Worm (Caenorhabditis elegans) whole organism, late embryonic: ENCODE data around the gene cyp-13A4.
A peak's percentile ranks its signal among the peaks of the same experiment; 100 is the strongest.

Experiments
- K02D7.2 ChIP-seq: sonication (generic microtip); optimal IDR thresholded peaks from 2 replicates; lab custom pipeline; 2017; ENCODE audit warnings: mild to moderate bottlenecking, missing genetic modification characterization, missing compliant biosample characterization
- T23F11.4 ChIP-seq: fragments of 200-800 bp; sonication (Bioruptor generic); optimal IDR thresholded peaks from 2 replicates; lab custom pipeline; 2018; ENCODE audit warnings: mild to moderate bottlenecking, missing genetic modification characterization, missing compliant biosample characterization
- ama-1 ChIP-seq: fragments of 150-350 bp; optimal IDR thresholded peaks from 2 replicates; lab custom pipeline; 2014
- ceh-14 ChIP-seq: sonication (generic microtip); optimal IDR thresholded peaks from 2 replicates; lab custom pipeline; 2016; ENCODE audit warnings: missing genotype, missing genetic modification characterization, missing compliant biosample characterization
- ceh-2 ChIP-seq: sonication (generic microtip); optimal IDR thresholded peaks from 2 replicates; lab custom pipeline; 2016; ENCODE audit warnings: missing genotype, missing genetic modification characterization, missing compliant biosample characterization
- ceh-22 ChIP-seq: sonication (generic microtip); optimal IDR thresholded peaks from 2 replicates; lab custom pipeline; 2017; ENCODE audit warnings: missing biosample characterization, missing genetic modification characterization
- ceh-24 ChIP-seq: sonication (generic microtip); optimal IDR thresholded peaks from 2 replicates; lab custom pipeline; 2016; ENCODE audit warnings: mild to moderate bottlenecking, missing genetic modification characterization, missing compliant biosample characterization
- ceh-30 ChIP-seq: fragments of 150-350 bp; optimal IDR thresholded peaks from 2 replicates; lab custom pipeline; 2014; ENCODE audit warnings: missing biosample characterization, missing genetic modification characterization
- ceh-34 ChIP-seq: sonication (generic microtip); optimal IDR thresholded peaks from 2 replicates; lab custom pipeline; 2016; ENCODE audit warnings: mild to moderate bottlenecking, missing genetic modification characterization, missing compliant biosample characterization
- ceh-48 ChIP-seq: sonication (generic microtip); optimal IDR thresholded peaks from 2 replicates; lab custom pipeline; 2016; ENCODE audit warnings: missing genetic modification characterization, inconsistent platforms, missing compliant biosample characterization
- dve-1 ChIP-seq: sonication (generic microtip); optimal IDR thresholded peaks from 2 replicates; lab custom pipeline; 2017; ENCODE audit warnings: antibody characterized with exemption, mild to moderate bottlenecking, missing genetic modification characterization, missing compliant biosample characterization
- fkh-10 ChIP-seq: fragments of 150-350 bp; optimal IDR thresholded peaks from 2 replicates; lab custom pipeline; 2014; ENCODE audit warnings: missing biosample characterization, missing genetic modification reagents, missing genetic modification characterization
- fkh-6 ChIP-seq: sonication (generic microtip); optimal IDR thresholded peaks from 2 replicates; lab custom pipeline; 2016; ENCODE audit warnings: missing genetic modification characterization, missing compliant biosample characterization
- hlh-13 ChIP-seq: fragments of 200-800 bp; sonication (Bioruptor generic); optimal IDR thresholded peaks from 2 replicates; lab custom pipeline; 2018; ENCODE audit warnings: mild to moderate bottlenecking, missing genetic modification characterization, missing compliant biosample characterization
- hlh-15 ChIP-seq: sonication (generic microtip); optimal IDR thresholded peaks from 2 replicates; lab custom pipeline; 2016; ENCODE audit warnings: missing genetic modification characterization, missing compliant biosample characterization
- hlh-6 ChIP-seq: sonication (generic microtip); optimal IDR thresholded peaks from 2 replicates; lab custom pipeline; 2016; ENCODE audit warnings: missing genotype, missing genetic modification characterization, missing compliant biosample characterization
- hlh-8 ChIP-seq: sonication (generic microtip); optimal IDR thresholded peaks from 2 replicates; lab custom pipeline; 2016; ENCODE audit warnings: missing genotype, missing genetic modification characterization, missing compliant biosample characterization
- lim-6 ChIP-seq: sonication (generic microtip); optimal IDR thresholded peaks from 2 replicates; lab custom pipeline; 2016; ENCODE audit warnings: missing genetic modification characterization, missing compliant biosample characterization
- madf-2 ChIP-seq: sonication (generic microtip); optimal IDR thresholded peaks from 2 replicates; lab custom pipeline; 2017; ENCODE audit warnings: missing genetic modification characterization, missing compliant biosample characterization
- nfya-1 ChIP-seq: sonication (generic microtip); optimal IDR thresholded peaks from 2 replicates; lab custom pipeline; 2017; ENCODE audit warnings: missing genetic modification characterization, mild to moderate bottlenecking, missing compliant biosample characterization, antibody characterized with exemption, moderate library complexity
- nhr-232 ChIP-seq: sonication (generic microtip); optimal IDR thresholded peaks from 2 replicates; lab custom pipeline; 2016; ENCODE audit warnings: missing genetic modification characterization, missing compliant biosample characterization
- odd-2 ChIP-seq: sonication (generic microtip); optimal IDR thresholded peaks from 2 replicates; lab custom pipeline; 2017; ENCODE audit warnings: antibody characterized with exemption, mild to moderate bottlenecking, missing genetic modification characterization, missing compliant biosample characterization
- pax-1 ChIP-seq: fragments of 150-350 bp; optimal IDR thresholded peaks from 2 replicates; lab custom pipeline; 2014; ENCODE audit warnings: missing biosample characterization, missing genetic modification characterization
- pha-2 ChIP-seq: sonication (generic microtip); optimal IDR thresholded peaks from 2 replicates; lab custom pipeline; 2017; ENCODE audit warnings: mild to moderate bottlenecking, missing genetic modification characterization, missing compliant biosample characterization
- pqm-1 ChIP-seq: sonication (generic microtip); optimal IDR thresholded peaks from 2 replicates; lab custom pipeline; 2016; ENCODE audit warnings: missing genetic modification characterization, missing compliant biosample characterization
- pros-1 ChIP-seq: fragments of 150-350 bp; optimal IDR thresholded peaks from 2 replicates; lab custom pipeline; 2014; ENCODE audit warnings: missing biosample characterization, missing genetic modification reagents, missing genetic modification characterization
- ref-2 ChIP-seq: sonication (generic microtip); optimal IDR thresholded peaks from 2 replicates; lab custom pipeline; 2016; ENCODE audit warnings: missing genetic modification characterization, missing compliant biosample characterization
- sdc-2 ChIP-seq: sonication (generic microtip); optimal IDR thresholded peaks from 2 replicates; lab custom pipeline; 2016; ENCODE audit warnings: missing genotype, missing genetic modification characterization, missing compliant biosample characterization
- tbx-7 ChIP-seq: sonication (generic microtip); optimal IDR thresholded peaks from 2 replicates; lab custom pipeline; 2016; ENCODE audit warnings: missing genotype, missing genetic modification characterization, missing compliant biosample characterization
- ttx-3 ChIP-seq: sonication (generic microtip); optimal IDR thresholded peaks from 2 replicates; lab custom pipeline; 2016; ENCODE audit warnings: missing genetic modification reagents, missing genetic modification characterization, missing compliant biosample characterization
- unc-42 ChIP-seq: sonication (generic microtip); optimal IDR thresholded peaks from 2 replicates; lab custom pipeline; 2016; ENCODE audit warnings: missing genotype, missing genetic modification characterization, missing compliant biosample characterization
- unc-55 ChIP-seq: sonication (generic microtip); optimal IDR thresholded peaks from 2 replicates; lab custom pipeline; 2017; ENCODE audit warnings: missing biosample characterization, missing genetic modification reagents, missing genetic modification characterization
- unc-86 ChIP-seq: sonication (generic microtip); optimal IDR thresholded peaks from 2 replicates; lab custom pipeline; 2016; ENCODE audit warnings: missing genetic modification characterization, missing compliant biosample characterization
- zip-5 ChIP-seq: sonication (generic microtip); optimal IDR thresholded peaks from 2 replicates; lab custom pipeline; 2016; ENCODE audit warnings: missing genetic modification characterization, missing compliant biosample characterization
- ztf-16 ChIP-seq: sonication (generic microtip); optimal IDR thresholded peaks from 2 replicates; lab custom pipeline; 2017; ENCODE audit warnings: missing genetic modification characterization, missing compliant biosample characterization

cyp-13A4 gene

ce11 chrII:9797664-9798063, at the start of gene cyp-13A4:
Gene cyp-13A4 (minus strand): TSS chrII:9797740.
- no peak for TF ChIP-seq ceh-14 (tag; lab: Kevin White, UChicago)
- no peak for TF ChIP-seq ceh-2 (tag; lab: Kevin White, UChicago)
- TF ChIP-seq ceh-48 (tag; lab: Kevin White, UChicago), result no peak
- no peak for TF ChIP-seq fkh-6

- TF ChIP-seq dve-1, result no peak
- no peak for TF ChIP-seq ceh-30 (tag; lab: Kevin White, UChicago)
- no peak for TF ChIP-seq hlh-8 (tag; lab: Kevin White, UChicago)
- no peak for TF ChIP-seq hlh-13 (GFP tag; lab: Kevin White, UChicago)
These were observed 47.7 kb upstream of the cyp-13A4 start, which contains the start of gene chil-9 for ce11 chrII:9845239-9845638. Gene chil-9 (minus strand): TSS chrII:9845339.

ce11 chrII:9841985-9842505, 44.5 kb upstream of the cyp-13A4 start, which contains the start of gene rnh-1.2:
Gene rnh-1.2 (minus strand): TSS chrII:9842035.
- TF ChIP-seq pax-1 (tag; lab: Kevin White, UChicago) (no peak), pros-1 (no peak), hlh-6 (tag; lab: Kevin White, UChicago) (no peak), zip-5 (tag; lab: Kevin White, UChicago) (no peak), hlh-13 (GFP tag; lab: Kevin White, UChicago) (no peak), hlh-15 (tag; lab: Kevin White, UChicago) (no peak), T23F11.4 (no peak), hlh-8 (tag; lab: Kevin White, UChicago) (no peak), unc-86 (tag; lab: Kevin White, UChicago) (no peak), ceh-24 (no peak), unc-55 (no peak), ceh-22 (tag; lab: Kevin White, UChicago) (no peak), pqm-1 (no peak), lim-6 (tag; lab: Kevin White, UChicago) (no peak), ceh-34 (tag; lab: Kevin White, UChicago) (no peak), tbx-7 (no peak), K02D7.2 (tag; lab: Kevin White, UChicago) (no peak), fkh-10 (GFP tag; lab: Kevin White, UChicago) (no peak), ref-2 (tag; lab: Kevin White, UChicago) (no peak), pha-2 (tag; lab: Kevin White, UChicago) (no peak)

ce11 chrII:9840313-9840712, 42.8 kb upstream of the cyp-13A4 start, which contains the start of gene ZK938.11:
Gene ZK938.11 (minus strand): TSS chrII:9840413.
- TF ChIP-seq hlh-13 (GFP tag; lab: Kevin White, UChicago) (no peak), hlh-8 (tag; lab: Kevin White, UChicago) (no peak)

- TF ChIP-seq ceh-14 (tag; lab: Kevin White, UChicago), result peak; percentile 40
- no peak for TF ChIP-seq nhr-232 (tag; lab: Kevin White, UChicago)
- peak; percentile 91 for TF ChIP-seq unc-42
- TF ChIP-seq nfya-1, result peak; percentile 9
These were observed 40.9 kb upstream of the cyp-13A4 start, which contains the start of gene arrd-4 for ce11 chrII:9838260-9838935. Gene arrd-4 (minus strand): TSS chrII:9838310.

- TF ChIP-seq pros-1 (no peak), ttx-3 (tag; lab: Kevin White, UChicago) (no peak), sdc-2 (tag; lab: Kevin White, UChicago) (no peak), madf-2 (no peak), ztf-16 (no peak), odd-2 (tag; lab: Kevin White, UChicago) (no peak), ama-1 (lab: Kevin White, UChicago) (no peak)
These were observed 38.4 kb upstream of the cyp-13A4 start for ce11 chrII:9835958-9836357.
